Fruit fly (Drosophila melanogaster) whole organism, embryonic: ENCODE measurements around the gene CG32708.

Experiments
- ATbp ChIP-seq: fragments of 200-800 bp; sonication (Bioruptor generic); optimal IDR thresholded peaks from 2 replicates; lab custom pipeline; 2017; ENCODE audit warnings: missing biosample characterization, mild to moderate bottlenecking, missing genetic modification characterization, missing genetic modification reagents
- Asciz ChIP-seq: fragments of 200-800 bp; sonication (Bioruptor generic); optimal IDR thresholded peaks from 2 replicates; lab custom pipeline; 2017; ENCODE audit warnings: missing biosample characterization, mild to moderate bottlenecking, missing genetic modification characterization, missing genetic modification reagents
- Awh ChIP-seq: fragments of 200-800 bp; sonication (Bioruptor generic); IDR thresholded peaks from 2 replicates; pipeline ENCODE4, ENCODE4 v1.3.6; 2022; ENCODE audit warnings: missing biosample characterization, missing genetic modification characterization
- Bteb2 ChIP-seq: fragments of 200-800 bp; sonication (Bioruptor generic); optimal IDR thresholded peaks from 2 replicates; lab custom pipeline; 2016; ENCODE audit warnings: missing biosample characterization, missing genetic modification characterization
- CG10979 ChIP-seq: fragments of 200-800 bp; sonication (Bioruptor generic); optimal IDR thresholded peaks from 2 replicates; lab custom pipeline; 2018; ENCODE audit warnings: missing biosample characterization, mild to moderate bottlenecking, missing genetic modification characterization, moderate library complexity
- CG12391 ChIP-seq: fragments of 200-800 bp; sonication (Bioruptor generic); optimal IDR thresholded peaks from 3 replicates; lab custom pipeline; 2018; ENCODE audit warnings: missing biosample characterization, mild to moderate bottlenecking, missing genetic modification characterization, moderate library complexity
- CG1529 ChIP-seq: fragments of 200-800 bp; sonication (Bioruptor generic); optimal IDR thresholded peaks from 3 replicates; lab custom pipeline; 2018; ENCODE audit warnings: missing biosample characterization, missing genetic modification characterization
- CG15479 ChIP-seq: fragments of 200-800 bp; sonication (Bioruptor generic); optimal IDR thresholded peaks from 3 replicates; lab custom pipeline; 2019; ENCODE audit warnings: missing biosample characterization, mild to moderate bottlenecking, missing genetic modification characterization, moderate library complexity
- CG16813 ChIP-seq: fragments of 200-800 bp; sonication (Bioruptor generic); IDR thresholded peaks from 3 replicates; pipeline ENCODE4 v1.3.6; 2022; ENCODE audit warnings: missing biosample characterization, missing genetic modification characterization; ENCODE audit not compliant: partially characterized antibody
- CG2202 ChIP-seq: fragments of 200-800 bp; sonication (Bioruptor generic); optimal IDR thresholded peaks from 2 replicates; lab custom pipeline; 2018; ENCODE audit warnings: missing biosample characterization, mild to moderate bottlenecking, missing genetic modification characterization
- CG2889 ChIP-seq: fragments of 200-800 bp; sonication (Bioruptor generic); IDR thresholded peaks from 3 replicates; pipeline ENCODE4 v1.3.6; 2022; ENCODE audit warnings: missing biosample characterization, missing genetic modification characterization
- CG31365 ChIP-seq: fragments of 200-800 bp; sonication (Bioruptor generic); optimal IDR thresholded peaks from 2 replicates; lab custom pipeline; 2018; ENCODE audit warnings: missing biosample characterization, mild to moderate bottlenecking, missing genetic modification characterization
- CG31388 ChIP-seq: fragments of 200-800 bp; sonication (Bioruptor generic); optimal IDR thresholded peaks from 2 replicates; lab custom pipeline; 2016; ENCODE audit warnings: missing biosample characterization, missing genetic modification characterization
- CG6272 ChIP-seq: fragments of 200-800 bp; sonication (Bioruptor generic); IDR thresholded peaks from 2 replicates; pipeline ENCODE4 v1.3.6; 2022; ENCODE audit warnings: missing biosample characterization, missing genetic modification characterization
- CG7357 ChIP-seq: fragments of 200-800 bp; sonication (Bioruptor generic); IDR thresholded peaks from 3 replicates; pipeline ENCODE4 v1.3.6; 2022; ENCODE audit warnings: missing biosample characterization, missing genetic modification characterization
- CG8359 ChIP-seq: fragments of 200-800 bp; sonication (Bioruptor generic); optimal IDR thresholded peaks from 2 replicates; lab custom pipeline; 2017; ENCODE audit warnings: missing biosample characterization, mild to moderate bottlenecking, missing genetic modification characterization, borderline replicate concordance
- CG8924 ChIP-seq: fragments of 200-800 bp; optimal IDR thresholded peaks from 3 replicates; lab custom pipeline; 2019; ENCODE audit warnings: missing biosample characterization, mild to moderate bottlenecking, missing genetic modification characterization, moderate library complexity
- Dad ChIP-seq: fragments of 200-800 bp; sonication (Bioruptor generic); optimal IDR thresholded peaks from 3 replicates; lab custom pipeline; 2016; ENCODE audit warnings: missing biosample characterization, missing genetic modification characterization
- Dip2 ChIP-seq: fragments of 200-800 bp; sonication (Bioruptor generic); IDR thresholded peaks from 2 replicates; pipeline ENCODE4 v1.3.6; 2022; ENCODE audit warnings: missing biosample characterization, missing genetic modification characterization
- Eip74EF ChIP-seq, 2 experiments: fragments of 200-800 bp in 1 of 2; fragments of >200 bp in 1 of 2; sonication (Bioruptor generic) in 1 of 2; optimal IDR thresholded peaks; 2 replicates each; lab custom pipeline; 2017 to 2019; ENCODE audit warnings: missing biosample characterization in 2 of 2, missing genetic modification characterization in 2 of 2, mild to moderate bottlenecking in 1 of 2, moderate library complexity in 1 of 2
- Gug ChIP-seq: fragments of 200-800 bp; sonication (Bioruptor generic); IDR thresholded peaks from 4 replicates; pipeline ENCODE4 v1.3.6; 2022; ENCODE audit warnings: missing biosample characterization, missing genetic modification characterization
- MBD-R2 ChIP-seq: fragments of 200-800 bp; sonication (Bioruptor generic); IDR thresholded peaks from 2 replicates; pipeline ENCODE4 v1.3.6; 2022; ENCODE audit warnings: missing biosample characterization, missing genetic modification characterization
- NC2β ChIP-seq: fragments of 200-800 bp; sonication (Bioruptor generic); optimal IDR thresholded peaks from 2 replicates; lab custom pipeline; 2016; ENCODE audit warnings: missing biosample characterization, missing genetic modification characterization
- NfI ChIP-seq: fragments of 200-800 bp; sonication (Bioruptor generic); optimal IDR thresholded peaks from 3 replicates; lab custom pipeline; 2018; ENCODE audit warnings: missing biosample characterization, mild to moderate bottlenecking, missing genetic modification characterization, moderate library complexity
- Sox100B ChIP-seq: fragments of 200-800 bp; sonication (Bioruptor generic); optimal IDR thresholded peaks from 3 replicates; lab custom pipeline; 2018; ENCODE audit warnings: missing biosample characterization, mild to moderate bottlenecking, missing genetic modification characterization
- abd-A ChIP-seq: fragments of 200-800 bp; sonication (Bioruptor generic); optimal IDR thresholded peaks from 3 replicates; lab custom pipeline; 2019; ENCODE audit warnings: missing biosample characterization, mild to moderate bottlenecking, missing genetic modification characterization, moderate library complexity
- al ChIP-seq: fragments of 200-800 bp; sonication (Bioruptor generic); IDR thresholded peaks from 2 replicates; pipeline ENCODE4 v1.3.6; 2022; ENCODE audit warnings: missing biosample characterization, missing genetic modification characterization
- br ChIP-seq: fragments of >200 bp; optimal IDR thresholded peaks from 2 replicates; lab custom pipeline; 2017
- caup ChIP-seq: fragments of 200-800 bp; sonication (Bioruptor generic); optimal IDR thresholded peaks from 3 replicates; lab custom pipeline; 2017; ENCODE audit warnings: missing biosample characterization, mild to moderate bottlenecking, missing genetic modification characterization, moderate library complexity; ENCODE audit not compliant: severe bottlenecking
- crol ChIP-seq: fragments of 200-800 bp; sonication (Bioruptor generic); IDR thresholded peaks from 2 replicates; pipeline ENCODE4 v1.3.6; 2022; ENCODE audit warnings: missing biosample characterization, missing genetic modification characterization
- crp ChIP-seq, 2 experiments: fragments of 200-800 bp; sonication (Bioruptor generic); optimal IDR thresholded peaks; 2 replicates in 1 of 2; 3 replicates in 1 of 2; lab custom pipeline; 2017; ENCODE audit warnings: missing biosample characterization in 2 of 2, missing genetic modification characterization in 2 of 2, mild to moderate bottlenecking in 1 of 2, moderate library complexity in 1 of 2
- fd64A ChIP-seq: fragments of 200-800 bp; sonication (Bioruptor generic); optimal IDR thresholded peaks from 3 replicates; lab custom pipeline; 2018; ENCODE audit warnings: missing biosample characterization, mild to moderate bottlenecking, missing genetic modification characterization
- fu2 ChIP-seq: fragments of 200-800 bp; sonication (Bioruptor generic); optimal IDR thresholded peaks from 2 replicates; lab custom pipeline; 2016; ENCODE audit warnings: missing biosample characterization, missing genetic modification characterization
- gce ChIP-seq: fragments of 200-800 bp; sonication (Bioruptor generic); IDR thresholded peaks from 3 replicates; pipeline ENCODE4 v1.3.6; 2022; ENCODE audit warnings: missing biosample characterization, missing genetic modification characterization
- grn ChIP-seq: fragments of 200-800 bp; sonication (Bioruptor generic); optimal IDR thresholded peaks from 3 replicates; lab custom pipeline; 2017; ENCODE audit warnings: missing biosample characterization, missing genetic modification characterization
- gsb ChIP-seq: fragments of 200-800 bp; sonication (Bioruptor generic); IDR thresholded peaks from 2 replicates; pipeline ENCODE4 v1.3.6; 2022; ENCODE audit warnings: missing biosample characterization, missing genetic modification characterization
- her ChIP-seq: fragments of 200-800 bp; sonication (Bioruptor generic); optimal IDR thresholded peaks from 2 replicates; lab custom pipeline; 2016; ENCODE audit warnings: missing biosample characterization, missing genetic modification characterization
- inv ChIP-seq: fragments of 200-800 bp; sonication (Bioruptor generic); IDR thresholded peaks from 2 replicates; pipeline ENCODE4 v1.3.6; 2022; ENCODE audit warnings: missing biosample characterization, missing genetic modification characterization; ENCODE audit not compliant: partially characterized antibody
- jumu ChIP-seq: fragments of 200-800 bp; sonication (Bioruptor generic); optimal IDR thresholded peaks from 3 replicates; lab custom pipeline; 2016; ENCODE audit warnings: missing biosample characterization, missing genetic modification characterization
- nau ChIP-seq: fragments of 200-800 bp; sonication (Bioruptor generic); optimal IDR thresholded peaks from 3 replicates; lab custom pipeline; 2017; ENCODE audit warnings: missing biosample characterization, mild to moderate bottlenecking, missing genetic modification characterization, missing genetic modification reagents
- salm ChIP-seq: fragments of 200-800 bp; sonication (Bioruptor generic); optimal IDR thresholded peaks from 2 replicates; lab custom pipeline; 2018; ENCODE audit warnings: missing biosample characterization, mild to moderate bottlenecking, missing genetic modification characterization
- sens ChIP-seq: fragments of 200-800 bp; sonication (Bioruptor generic); peaks from one replicate; lab custom pipeline; 2016; ENCODE audit warnings: missing biosample characterization, missing genetic modification characterization
- sqz ChIP-seq: fragments of 200-800 bp; sonication (Bioruptor generic); optimal IDR thresholded peaks from 3 replicates; lab custom pipeline; 2018; ENCODE audit warnings: missing biosample characterization, mild to moderate bottlenecking, missing genetic modification characterization
- tio ChIP-seq: fragments of 200-800 bp; sonication (Bioruptor generic); optimal IDR thresholded peaks from 2 replicates; lab custom pipeline; 2017; ENCODE audit warnings: missing biosample characterization, missing genetic modification characterization, inconsistent platforms
- toy ChIP-seq: fragments of 200-800 bp; sonication (Bioruptor generic); IDR thresholded peaks from 2 replicates; pipeline ENCODE4 v1.3.6; 2022; ENCODE audit warnings: missing biosample characterization, missing genetic modification characterization
- vfl ChIP-seq: fragments of 200-800 bp; sonication (Bioruptor generic); optimal IDR thresholded peaks from 2 replicates; lab custom pipeline; 2016; ENCODE audit warnings: missing biosample characterization, missing genetic modification characterization
- zf30C ChIP-seq: fragments of 200-800 bp; sonication (Bioruptor generic); optimal IDR thresholded peaks from 3 replicates; lab custom pipeline; 2018; ENCODE audit warnings: missing biosample characterization, mild to moderate bottlenecking, missing genetic modification characterization

CG32708 gene

dm6 chrX:9043711-9044505 lies 41.8 kb upstream of the CG32708 start (continued):
- TF ChIP-seq NfI (no peak), salm (tag; lab: Kevin White, UChicago) (no peak), fd64A (GFP tag; lab: Kevin White, UChicago) (no peak), caup (GFP tag; lab: Kevin White, UChicago) (no peak), al (GFP tag; lab: Robert Waterston, UW) (no peak), CG16813 (GFP tag; lab: Robert Waterston, UW) (no peak), Asciz (GFP tag; lab: Kevin White, UChicago) (no peak), Bteb2 (GFP tag; lab: Kevin White, UChicago) (no peak), NC2β (GFP tag; lab: Kevin White, UChicago) (no peak), CG12391 (tag; lab: Kevin White, UChicago) (no peak), jumu (no peak), Dip2 (GFP tag; lab: Robert Waterston, UW) (no peak), CG10979 (no peak), CG2202 (tag; lab: Kevin White, UChicago) (no peak), CG6272 (GFP tag; lab: Robert Waterston, UW) (no peak), tio (GFP tag; lab: Kevin White, UChicago) (no peak), CG1529 (GFP tag; lab: Kevin White, UChicago) (no peak), CG8924 (tag; lab: Kevin White, UChicago) (no peak), gce (GFP tag; lab: Robert Waterston, UW) (no peak), nau (no peak)

- no peak for TF ChIP-seq inv (GFP tag; lab: Robert Waterston, UW)
- TF ChIP-seq grn (GFP tag; lab: Kevin White, UChicago) = peak; percentile 79
- TF ChIP-seq vfl (GFP tag; lab: Kevin White, UChicago) = no peak
- TF ChIP-seq CG15479 (GFP tag; lab: Kevin White, UChicago) = peak; percentile 61
- no peak for TF ChIP-seq toy
- TF ChIP-seq crp (GFP tag; optimal IDR thresholded peaks at IDR 0.05; lab: Kevin White, UChicago) = no peak
- no peak for TF ChIP-seq CG7357
- no peak for TF ChIP-seq CG31388 (GFP tag; lab: Kevin White, UChicago)
- no peak for TF ChIP-seq CG8359
- no peak for TF ChIP-seq MBD-R2
Observed at dm6 chrX:9044857-9045256, 40.9 kb upstream of the CG32708 start.

- no peak for TF ChIP-seq ATbp (GFP tag; lab: Kevin White, UChicago)
- no peak for TF ChIP-seq grn (GFP tag; lab: Kevin White, UChicago)
- no peak for TF ChIP-seq Dad (GFP tag; lab: Kevin White, UChicago)
- TF ChIP-seq CG8924 (tag; lab: Kevin White, UChicago) = no peak
- peak; percentile 90 for TF ChIP-seq CG31365 (tag; lab: Kevin White, UChicago)
- no peak for TF ChIP-seq abd-A (tag; lab: Kevin White, UChicago)
- peak; percentile 87 for TF ChIP-seq sens (GFP tag; lab: Kevin White, UChicago)
- no peak for TF ChIP-seq NC2β (GFP tag; lab: Kevin White, UChicago)
- no peak for TF ChIP-seq br (lab: Kevin White, UChicago)
- no peak for TF ChIP-seq Sox100B (GFP tag; lab: Kevin White, UChicago)
- peak; percentile 12; the same call in 1 of the 2 replicates for TF ChIP-seq Awh (GFP tag; lab: Robert Waterston, UW)
- TF ChIP-seq gsb = no peak
- no peak for TF ChIP-seq her (GFP tag; lab: Kevin White, UChicago)
- TF ChIP-seq CG2889 (GFP tag; lab: Robert Waterston, UW) = no peak
- TF ChIP-seq nau = no peak
- no peak for TF ChIP-seq Gug
- TF ChIP-seq crol (GFP tag; lab: Robert Waterston, UW) = peak; percentile 39; the same call in 1 of the 2 replicates
- peak in 1 of 2 experiments; percentile 71 for TF ChIP-seq Eip74EF (GFP tag; optimal IDR thresholded peaks at IDR 0.05; lab: Kevin White, UChicago)
- TF ChIP-seq fu2 (GFP tag; lab: Kevin White, UChicago) = no peak
- peak; percentile 25 for TF ChIP-seq zf30C (GFP tag; lab: Kevin White, UChicago)
- TF ChIP-seq sqz = no peak
Observed at dm6 chrX:9046383-9046941, 39.3 kb upstream of the CG32708 start.
